Fruit fly (Drosophila melanogaster): ENCODE data around the gene Nepl19.

Gene Nepl19

DNA sequence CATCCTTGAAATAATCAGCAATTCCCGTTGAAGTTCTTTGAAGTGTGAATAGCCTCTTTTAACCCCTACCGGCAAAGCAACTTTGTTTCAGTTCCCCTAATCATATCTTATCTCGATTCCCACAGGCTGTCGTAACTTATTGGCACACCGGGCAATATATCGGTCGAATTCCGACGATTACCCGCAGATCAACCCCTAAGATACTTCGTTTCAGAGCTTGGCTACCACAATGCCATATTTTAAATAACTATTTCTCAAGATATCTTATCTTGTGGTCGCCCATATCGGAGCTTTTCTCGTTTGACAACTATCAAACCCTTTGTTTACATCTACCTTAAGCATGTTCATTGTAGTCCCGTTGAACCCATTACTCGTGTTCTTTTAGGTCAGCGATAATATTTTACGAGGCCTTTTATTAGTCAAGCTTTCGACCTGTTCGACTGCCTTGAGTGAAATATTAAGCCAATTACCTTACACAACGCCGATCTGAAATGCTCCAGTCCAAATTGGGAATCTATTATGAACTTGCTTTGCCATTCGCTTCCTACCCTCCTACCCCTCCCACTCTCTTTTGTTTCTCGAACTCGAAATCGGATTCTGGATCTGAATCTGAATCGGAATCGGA lies 19.1 kb upstream of the Nepl19 start (continued):
- TF ChIP-seq Dbx (GFP tag; IDR thresholded peaks at IDR 0.05), result no peak
- TF ChIP-seq ham (GFP tag; IDR thresholded peaks at IDR 0.05), result no peak
- TF ChIP-seq nau (GFP tag; optimal IDR thresholded peaks at IDR 0.05), result no peak
- TF ChIP-seq zen2 (GFP tag; IDR thresholded peaks at IDR 0.05; ENCODE audit: partially characterized antibody), result no peak
- no peak for TF ChIP-seq CG17328 (GFP tag; IDR thresholded peaks at IDR 0.05)
- no peak for TF ChIP-seq CG2120 (GFP tag; optimal IDR thresholded peaks at IDR 0.05)
- TF ChIP-seq bigmax (GFP tag; optimal IDR thresholded peaks at IDR 0.05), result no peak
- TF ChIP-seq hbn (GFP tag; IDR thresholded peaks at IDR 0.05; ENCODE audit: partially characterized antibody), result no peak
- TF ChIP-seq ken (GFP tag; IDR thresholded peaks at IDR 0.05), result no peak
- TF ChIP-seq NfI (GFP tag; optimal IDR thresholded peaks at IDR 0.05), result no peak
- TF ChIP-seq CG17359 (tag; optimal IDR thresholded peaks at IDR 0.05), result no peak
- no peak for TF ChIP-seq fru (optimal IDR thresholded peaks at IDR 0.05)
- no peak for TF ChIP-seq eve (GFP tag; optimal IDR thresholded peaks at IDR 0.05)
- no peak for TF ChIP-seq CG8359 (GFP tag; optimal IDR thresholded peaks at IDR 0.05; ENCODE audit: borderline replicate concordance)
- no peak for TF ChIP-seq CG18262 (tag; optimal IDR thresholded peaks at IDR 0.05)
- TF ChIP-seq twi (tag; optimal IDR thresholded peaks at IDR 0.05), result no peak
- no peak for TF ChIP-seq Kr (GFP tag; optimal IDR thresholded peaks at IDR 0.05)
- TF ChIP-seq sd (tag; optimal IDR thresholded peaks at IDR 0.05), result peak; percentile 91
- TF ChIP-seq GATAe (GFP tag; conservative IDR thresholded peaks at IDR 0.05), result peak; percentile 58; the same call in 1 of the 2 replicates
- TF ChIP-seq Pdp1 (GFP tag; optimal IDR thresholded peaks at IDR 0.05), result peak in 1 of 2 experiments; percentile 41
- no peak for TF ChIP-seq CG11695 (GFP tag; IDR thresholded peaks at IDR 0.05)
- no peak for TF ChIP-seq ERR (GFP tag; optimal IDR thresholded peaks at IDR 0.05)
- no peak for TF ChIP-seq CG32772 (GFP tag; IDR thresholded peaks at IDR 0.05)
- no peak for TF ChIP-seq Bteb2 (GFP tag; optimal IDR thresholded peaks at IDR 0.05)
- no peak for TF ChIP-seq Ets65A (GFP tag)
- TF ChIP-seq grn (GFP tag; optimal IDR thresholded peaks at IDR 0.05), result peak; percentile 79
- no peak for TF ChIP-seq CG15514 (GFP tag; optimal IDR thresholded peaks at IDR 0.05)
- peak; percentile 11 for TF ChIP-seq Hey (tag; optimal IDR thresholded peaks at IDR 0.05)
- TF ChIP-seq prd (optimal IDR thresholded peaks at IDR 0.05), result no peak
- TF ChIP-seq prd (GFP tag; IDR thresholded peaks at IDR 0.05), result no peak
- TF ChIP-seq pum (GFP tag; optimal IDR thresholded peaks at IDR 0.05), result no peak
- TF ChIP-seq ATbp (GFP tag; optimal IDR thresholded peaks at IDR 0.05), result no peak
- no peak for TF ChIP-seq CG14860 (GFP tag; IDR thresholded peaks at IDR 0.05; ENCODE audit: partially characterized antibody)
- TF ChIP-seq rib (GFP tag; IDR thresholded peaks at IDR 0.05), result no peak
- no peak for TF ChIP-seq nerfin-1 (tag; optimal IDR thresholded peaks at IDR 0.05)
- TF ChIP-seq slou (GFP tag; optimal IDR thresholded peaks at IDR 0.05), result no peak
- TF ChIP-seq mirr (GFP tag; optimal IDR thresholded peaks at IDR 0.05), result peak; percentile 79
- no peak for TF ChIP-seq ci (GFP tag; IDR thresholded peaks at IDR 0.05)
- TF ChIP-seq sug (tag; optimal IDR thresholded peaks at IDR 0.05), result peak; percentile 74
- TF ChIP-seq gcm2 (GFP tag; optimal IDR thresholded peaks at IDR 0.05), result no peak
- no peak for TF ChIP-seq lab (GFP tag; optimal IDR thresholded peaks at IDR 0.05)
- TF ChIP-seq chn (GFP tag; optimal IDR thresholded peaks at IDR 0.05), result no peak
- no peak for TF ChIP-seq CG11247 (GFP tag; IDR thresholded peaks at IDR 0.05)
- TF ChIP-seq hb (GFP tag; IDR thresholded peaks at IDR 0.05; ENCODE audit: partially characterized antibody), result no peak
- no peak for TF ChIP-seq her (GFP tag; optimal IDR thresholded peaks at IDR 0.05)
- TF ChIP-seq insv (GFP tag; optimal IDR thresholded peaks at IDR 0.05), result no peak
- peak; percentile 48 for TF ChIP-seq CG34376 (GFP tag; optimal IDR thresholded peaks at IDR 0.05)
- peak; percentile 5 for TF ChIP-seq salm (tag; optimal IDR thresholded peaks at IDR 0.05)
- no peak for TF ChIP-seq CG9609 (GFP tag; optimal IDR thresholded peaks at IDR 0.05)
- no peak for TF ChIP-seq CG8944 (GFP tag; optimal IDR thresholded peaks at IDR 0.05)
- 0 out of 4 replicates have a peak, but pooled peaks have one; percentile 54 for TF ChIP-seq chinmo (GFP tag; IDR thresholded peaks at IDR 0.05; ENCODE audit: partially characterized antibody)

Data from whole organism, embryonic.